Fruit fly (Drosophila melanogaster): Measurements from ENCODE around the gene CG13073.

CG13073 gene

DNA sequence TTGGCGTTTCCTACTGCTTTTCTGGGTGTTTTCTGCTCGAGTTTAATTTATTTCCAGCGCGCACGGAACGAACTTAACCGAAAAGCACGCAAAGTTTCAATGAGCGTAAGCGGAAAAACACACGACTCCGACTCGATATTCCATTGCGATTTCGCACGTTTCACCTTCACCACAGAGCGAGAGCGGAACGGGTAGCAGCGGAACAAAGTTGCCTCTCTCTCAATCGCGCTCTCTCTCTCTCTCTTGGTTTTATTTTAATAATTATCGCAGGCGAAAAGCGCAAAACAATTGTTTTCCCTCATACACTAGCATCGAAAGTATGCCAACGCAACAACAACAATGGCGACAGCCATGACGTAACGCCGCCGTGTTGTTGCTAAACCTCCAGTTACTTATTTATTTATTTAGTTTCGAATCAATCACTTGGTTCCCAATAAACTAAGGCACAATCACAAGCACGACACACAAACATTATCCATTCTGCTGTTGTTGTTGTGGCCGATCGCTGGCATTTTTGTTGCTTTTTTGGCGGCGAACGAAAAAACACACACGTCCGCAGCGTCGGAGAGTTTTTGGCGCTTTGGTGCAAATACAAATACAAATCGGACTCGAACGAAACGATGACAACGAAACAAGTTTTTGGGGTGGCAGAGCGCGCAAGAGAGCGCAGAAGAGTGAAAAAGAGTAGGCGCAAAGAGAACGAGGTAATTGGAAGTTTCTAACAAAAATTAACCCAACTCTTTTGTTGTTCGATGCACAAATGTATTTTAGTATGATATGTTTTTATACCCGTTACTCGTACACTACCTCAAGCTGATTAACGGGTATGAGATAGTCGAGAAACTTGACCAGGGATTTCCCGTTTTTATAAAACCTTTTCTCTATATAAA is 52.7 kb downstream of the CG13073 start, which contains the start of gene CG5151:
CG5151 (minus strand) TSS at position 552 of the 890 bp plus-strand sequence.
- no peak for TF ChIP-seq CG8478 (optimal IDR thresholded peaks at IDR 0.05)
- no peak for TF ChIP-seq usp (GFP tag; optimal IDR thresholded peaks at IDR 0.05)
- TF ChIP-seq pan (optimal IDR thresholded peaks at IDR 0.05), result no peak
- no peak for TF ChIP-seq psq (optimal IDR thresholded peaks at IDR 0.05)
- no peak for TF ChIP-seq Dll (optimal IDR thresholded peaks at IDR 0.05)
- TF ChIP-seq EcR (GFP tag; optimal IDR thresholded peaks at IDR 0.05), result no peak
